Worm (Caenorhabditis elegans) whole organism, L3 larva: ENCODE results near the gene ZK792.1.

Experiments used
- R02D3.7 ChIP-seq: fragments of 150-350 bp; optimal IDR thresholded peaks from 2 replicates; lab custom pipeline; 2014; ENCODE audit warnings: missing biosample characterization, missing genetic modification characterization
- ama-1 ChIP-seq: fragments of 150-350 bp; optimal IDR thresholded peaks from 2 replicates; lab custom pipeline; 2018
- ceh-9 ChIP-seq: sonication (generic microtip); optimal IDR thresholded peaks from 2 replicates; lab custom pipeline; 2018; ENCODE audit warnings: missing biosample characterization, missing genetic modification characterization
- daf-12 ChIP-seq: fragments of 150-350 bp; optimal IDR thresholded peaks from 2 replicates; lab custom pipeline; 2014; ENCODE audit warnings: missing biosample characterization, missing genetic modification reagents, missing genetic modification characterization
- mdl-1 ChIP-seq: fragments of 150-350 bp; optimal IDR thresholded peaks from 2 replicates; lab custom pipeline; 2014; ENCODE audit warnings: missing biosample characterization, missing genetic modification characterization
- nhr-12 ChIP-seq: fragments of 150-350 bp; optimal IDR thresholded peaks from 2 replicates; lab custom pipeline; 2014; ENCODE audit warnings: missing biosample characterization, missing genetic modification characterization
- nhr-77 ChIP-seq: fragments of 150-350 bp; optimal IDR thresholded peaks from 2 replicates; lab custom pipeline; 2014; ENCODE audit warnings: missing biosample characterization, missing genetic modification characterization
- pha-4 ChIP-seq: fragments of 150-350 bp; optimal IDR thresholded peaks from 2 replicates; lab custom pipeline; 2014; ENCODE audit warnings: missing biosample characterization, missing genetic modification reagents, missing genetic modification characterization
- pqm-1 ChIP-seq: fragments of 150-350 bp; optimal IDR thresholded peaks from 2 replicates; lab custom pipeline; 2017; ENCODE audit warnings: missing biosample characterization, missing genetic modification characterization, inconsistent platforms
- skn-1 ChIP-seq: fragments of 150-350 bp; optimal IDR thresholded peaks from 2 replicates; lab custom pipeline; 2014; ENCODE audit warnings: missing biosample characterization, missing genetic modification characterization
- unc-62 ChIP-seq: fragments of 150-350 bp; sonication (generic microtip); optimal IDR thresholded peaks from 4 replicates; lab custom pipeline; 2014; ENCODE audit warnings: missing biosample characterization, missing genetic modification reagents, missing genetic modification characterization

- TF ChIP-seq mdl-1 (tag; lab: Kevin White, UChicago) (no peak), R02D3.7 (no peak), pqm-1 (no peak), skn-1 (tag; lab: Kevin White, UChicago) (no peak), ceh-9 (tag; lab: Kevin White, UChicago) (no peak), daf-12 (no peak), nhr-12 (tag; lab: Kevin White, UChicago) (no peak), pha-4 (tag; lab: Kevin White, UChicago) (no peak), unc-62 (GFP tag; lab: Kevin White, UChicago) (no peak), ama-1 (lab: Kevin White, UChicago) (no peak), nhr-77 (no peak)
These were observed 23.3 kb upstream of the ZK792.1 start, which contains the start of gene F58B3.6 for ce11 chrIV:11636409-11636723.
